Fruit fly (Drosophila melanogaster) whole organism, adult: Measurements from ENCODE around the gene CG9813.
A peak's percentile ranks its signal among the peaks of the same experiment; 100 is the strongest.

Source experiments
- CG11617 ChIP-seq: fragments of 200-800 bp; sonication (Bioruptor generic); optimal IDR thresholded peaks from 2 replicates; lab custom pipeline; 2017; ENCODE audit warnings: mild to moderate bottlenecking, missing biosample characterization, missing genetic modification reagents, missing genetic modification characterization
- CG12768 ChIP-seq: fragments of 200-800 bp; sonication (Bioruptor generic); optimal IDR thresholded peaks from 2 replicates; lab custom pipeline; 2017; ENCODE audit warnings: missing biosample characterization, missing genetic modification characterization, mild to moderate bottlenecking, moderate library complexity, missing genetic modification reagents
- CG14711 ChIP-seq: fragments of 200-800 bp; sonication (Bioruptor generic); optimal IDR thresholded peaks from 2 replicates; lab custom pipeline; 2018; ENCODE audit warnings: missing biosample characterization, mild to moderate bottlenecking, missing genetic modification characterization, moderate library complexity
- CG1620 ChIP-seq: fragments of 200-800 bp; sonication (Bioruptor generic); optimal IDR thresholded peaks from 2 replicates; lab custom pipeline; 2016; ENCODE audit warnings: missing biosample characterization, missing genetic modification characterization
- CG33017 ChIP-seq: fragments of 200-800 bp; sonication (Bioruptor generic); optimal IDR thresholded peaks from 2 replicates; lab custom pipeline; 2018; ENCODE audit warnings: missing biosample characterization, mild to moderate bottlenecking, missing genetic modification characterization, moderate library complexity
- CG5204 ChIP-seq: fragments of 200-800 bp; sonication (Bioruptor generic); optimal IDR thresholded peaks from 2 replicates; lab custom pipeline; 2016; ENCODE audit warnings: missing biosample characterization, missing genetic modification characterization
- CG7045 ChIP-seq: fragments of 200-800 bp; sonication (Bioruptor generic); optimal IDR thresholded peaks from 2 replicates; lab custom pipeline; 2017; ENCODE audit warnings: missing biosample characterization, mild to moderate bottlenecking, missing genetic modification characterization
- CG7101 ChIP-seq: fragments of 200-800 bp; sonication (Bioruptor generic); optimal IDR thresholded peaks from 2 replicates; lab custom pipeline; 2018; ENCODE audit warnings: missing biosample characterization, mild to moderate bottlenecking, missing genetic modification characterization, moderate library complexity
- Clk ChIP-seq: fragments of 200-800 bp; sonication (Bioruptor generic); optimal IDR thresholded peaks from 2 replicates; lab custom pipeline; 2017; ENCODE audit warnings: missing biosample characterization, missing genetic modification characterization
- Crg-1 ChIP-seq: fragments of 200-800 bp; sonication (Bioruptor generic); optimal IDR thresholded peaks from 2 replicates; lab custom pipeline; 2016; ENCODE audit warnings: missing biosample characterization, missing genetic modification characterization
- Hr96 ChIP-seq: fragments of 200-800 bp; sonication (Bioruptor generic); optimal IDR thresholded peaks from 2 replicates; lab custom pipeline; 2016; ENCODE audit warnings: missing biosample characterization, missing genetic modification characterization
- Mnt ChIP-seq: fragments of 200-800 bp; sonication (Bioruptor generic); optimal IDR thresholded peaks from 2 replicates; lab custom pipeline; 2016; ENCODE audit warnings: missing biosample characterization, mild to moderate bottlenecking, missing genetic modification characterization
- bab1 ChIP-seq: fragments of 200-800 bp; sonication (Bioruptor generic); optimal IDR thresholded peaks from 3 replicates; lab custom pipeline; 2019; ENCODE audit warnings: missing biosample characterization, mild to moderate bottlenecking, missing genetic modification characterization, moderate library complexity
- cic ChIP-seq: fragments of 200-800 bp; sonication (Bioruptor generic); optimal IDR thresholded peaks from 2 replicates; lab custom pipeline; 2017; ENCODE audit warnings: missing biosample characterization, mild to moderate bottlenecking, missing genetic modification characterization, moderate library complexity
- cnc ChIP-seq, 2 experiments: fragments of >200 bp; optimal IDR thresholded peaks; 2 replicates each; lab custom pipeline; 2017
- kay ChIP-seq: fragments of 200-800 bp; sonication (Bioruptor generic); peaks from one replicate; lab custom pipeline; 2016; ENCODE audit warnings: missing biosample characterization, missing genetic modification characterization, borderline replicate concordance
- ovo ChIP-seq: fragments of 200-800 bp; sonication (Bioruptor generic); optimal IDR thresholded peaks from 2 replicates; lab custom pipeline; 2016; ENCODE audit warnings: missing biosample characterization, missing genetic modification characterization
- pad ChIP-seq: fragments of 200-800 bp; sonication (Bioruptor generic); optimal IDR thresholded peaks from 3 replicates; lab custom pipeline; 2017; ENCODE audit warnings: missing biosample characterization, missing genetic modification characterization, mild to moderate bottlenecking, moderate library complexity, missing genetic modification reagents
- tj ChIP-seq: fragments of 200-800 bp; sonication (Bioruptor generic); optimal IDR thresholded peaks from 3 replicates; lab custom pipeline; 2017; ENCODE audit warnings: missing biosample characterization, mild to moderate bottlenecking, missing genetic modification characterization, moderate library complexity
- toe ChIP-seq: fragments of 200-800 bp; sonication (Bioruptor generic); optimal IDR thresholded peaks from 2 replicates; lab custom pipeline; 2016; ENCODE audit warnings: missing biosample characterization, missing genetic modification characterization

Gene CG9813

DNA sequence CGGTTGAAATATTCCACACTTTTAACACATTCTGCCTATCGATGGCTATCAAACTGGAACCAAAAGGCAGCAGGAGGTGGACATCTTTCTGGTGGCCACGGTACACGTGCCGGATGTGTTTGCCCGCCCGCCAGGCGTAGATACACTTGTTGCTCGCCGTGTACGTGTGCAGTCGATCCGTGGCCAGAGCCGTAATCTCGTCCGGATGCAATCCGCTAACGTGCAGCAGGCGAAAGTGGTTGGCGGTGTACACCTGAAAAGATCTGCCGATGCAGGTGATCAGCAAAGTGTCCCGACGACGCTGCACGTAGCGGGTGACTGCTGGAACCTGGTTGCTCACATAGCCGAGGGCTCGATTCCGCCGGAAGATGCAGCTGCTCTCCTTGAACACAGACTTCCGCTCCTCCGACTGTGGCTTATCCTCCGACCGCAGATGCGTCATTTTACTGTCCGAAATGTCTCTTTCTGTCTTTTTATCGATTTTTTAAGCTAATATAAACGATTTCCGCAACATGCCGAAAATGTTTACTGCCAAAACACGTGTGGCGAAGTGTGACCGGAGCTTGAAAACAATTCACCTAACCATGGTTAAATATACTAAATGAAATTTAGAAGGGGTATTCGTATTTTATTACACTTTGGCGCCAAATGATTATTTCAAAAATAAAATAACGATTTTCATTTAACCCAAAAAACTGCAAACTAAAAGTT is 8.7 kb upstream of the CG9813 start, which contains the start of gene CG9799:
Gene CG9799, minus strand, starts transcription at position 550 of the 711 bp plus-strand sequence.
- no peak for TF ChIP-seq CG14711 (tag; lab: Kevin White, UChicago)
- no peak for TF ChIP-seq kay (GFP tag; lab: Kevin White, UChicago)
- no peak for TF ChIP-seq CG7045 (GFP tag; lab: Kevin White, UChicago)
- no peak for TF ChIP-seq Crg-1 (GFP tag; lab: Kevin White, UChicago)
- TF ChIP-seq cic (GFP tag; lab: Kevin White, UChicago), result no peak
- no peak for TF ChIP-seq ovo (GFP tag; lab: Kevin White, UChicago)
- no peak for TF ChIP-seq Hr96 (GFP tag; lab: Kevin White, UChicago)
- no peak for TF ChIP-seq Clk (GFP tag; lab: Kevin White, UChicago)
- TF ChIP-seq cnc (optimal IDR thresholded peaks at IDR 0.05; lab: Kevin White, UChicago), result no peak
- no peak for TF ChIP-seq pad
- no peak for TF ChIP-seq CG7101 (tag; lab: Kevin White, UChicago)
- no peak for TF ChIP-seq CG33017 (tag; lab: Kevin White, UChicago)
- peak; percentile 99 for TF ChIP-seq Mnt (GFP tag; lab: Kevin White, UChicago)
- no peak for TF ChIP-seq CG1620 (GFP tag; lab: Kevin White, UChicago)
- TF ChIP-seq bab1 (GFP tag; lab: Kevin White, UChicago), result peak; percentile 26
- TF ChIP-seq CG5204, result no peak

DNA sequence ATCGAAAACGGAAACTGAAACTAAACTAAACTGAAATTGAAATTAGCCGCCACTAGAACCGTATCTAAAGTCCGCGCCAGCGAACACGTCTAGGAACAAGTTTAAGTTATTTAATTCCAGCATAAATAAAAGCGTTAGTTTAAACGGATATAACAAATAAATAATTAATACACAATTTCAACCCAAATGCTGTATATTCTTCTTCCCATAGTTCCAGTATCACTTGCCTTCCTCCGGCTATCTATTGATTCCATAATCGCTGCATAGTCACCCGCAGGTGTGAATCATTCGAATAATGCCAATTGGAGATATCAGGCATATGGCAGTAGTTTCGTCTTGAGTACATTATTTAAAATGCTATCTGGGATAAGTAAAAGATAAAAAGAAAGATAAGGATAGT is 5.5 kb upstream of the CG9813 start:
- no peak for TF ChIP-seq bab1 (GFP tag; lab: Kevin White, UChicago)
- peak; percentile 91 for TF ChIP-seq kay (GFP tag; lab: Kevin White, UChicago)

dm6 chr3R:13382656-13383142 is 3.1 kb upstream of the CG9813 start:
- TF ChIP-seq CG5204 (no peak), ovo (GFP tag; lab: Kevin White, UChicago) (peak; percentile 15), CG7045 (GFP tag; lab: Kevin White, UChicago) (no peak), cic (GFP tag; lab: Kevin White, UChicago) (peak; percentile 32), tj (no peak), CG7101 (tag; lab: Kevin White, UChicago) (peak; percentile 23), kay (GFP tag; lab: Kevin White, UChicago) (peak; percentile 93), Clk (GFP tag; lab: Kevin White, UChicago) (no peak), CG1620 (GFP tag; lab: Kevin White, UChicago) (no peak), CG14711 (tag; lab: Kevin White, UChicago) (peak; percentile 22), toe (no peak), Mnt (GFP tag; lab: Kevin White, UChicago) (peak; percentile 86), cnc (optimal IDR thresholded peaks at IDR 0.05; lab: Kevin White, UChicago) (no peak), CG12768 (peak; percentile 21), bab1 (GFP tag; lab: Kevin White, UChicago) (peak; percentile 3), CG11617 (peak; percentile 50), Hr96 (GFP tag; lab: Kevin White, UChicago) (no peak), Crg-1 (GFP tag; lab: Kevin White, UChicago) (no peak), pad (peak; percentile 92), CG33017 (tag; lab: Kevin White, UChicago) (peak; percentile 31)

DNA sequence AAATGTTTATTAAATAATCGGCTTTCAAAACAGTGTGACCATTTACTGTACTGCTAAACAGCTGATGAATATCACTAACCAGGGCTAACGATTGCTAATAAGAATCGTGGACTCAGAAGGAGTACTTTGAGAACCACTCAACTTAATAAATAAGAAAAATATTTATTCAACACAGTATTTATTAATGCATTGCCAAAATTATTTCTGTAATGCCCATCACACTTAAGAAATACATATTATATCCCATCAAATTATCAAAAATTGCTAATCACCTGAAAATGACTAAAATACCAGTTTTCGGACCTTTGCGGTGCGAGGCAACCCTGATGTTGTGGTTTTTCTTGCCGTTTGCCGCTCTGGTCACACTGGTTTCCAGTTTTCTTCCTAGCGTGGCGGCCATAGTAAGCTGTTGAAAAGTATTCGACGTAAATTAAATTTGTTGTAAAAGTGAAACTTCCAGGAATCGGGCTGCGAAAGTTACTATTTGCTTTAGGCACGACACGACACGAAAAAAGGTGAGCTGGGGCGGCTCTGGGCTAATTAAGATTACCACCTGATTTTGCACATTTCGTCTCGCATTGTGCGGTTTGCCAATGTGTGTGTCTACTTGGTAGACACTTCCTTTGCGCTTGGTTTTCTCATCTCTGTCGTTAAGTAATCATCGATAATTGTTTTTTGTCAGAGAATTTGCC is 2.3 kb upstream of the CG9813 start, which contains the start of the genes mRpS21 and Droj2:
Gene mRpS21, minus strand, starts transcription at position 66 of the 692 bp plus-strand sequence.
Gene Droj2, plus strand, starts transcription at position 363 of the 692 bp plus-strand sequence.
- TF ChIP-seq ovo (GFP tag; lab: Kevin White, UChicago) (peak; percentile 37), CG7045 (GFP tag; lab: Kevin White, UChicago) (peak; percentile 47), bab1 (GFP tag; lab: Kevin White, UChicago) (peak; percentile 66), Mnt (GFP tag; lab: Kevin White, UChicago) (peak; percentile 30), Hr96 (GFP tag; lab: Kevin White, UChicago) (no peak), CG5204 (peak; percentile 82), tj (peak; percentile 40), cnc (optimal IDR thresholded peaks at IDR 0.05; lab: Kevin White, UChicago) (no peak), CG33017 (tag; lab: Kevin White, UChicago) (peak; percentile 34), CG12768 (peak; percentile 39), CG11617 (peak; percentile 39), CG7101 (tag; lab: Kevin White, UChicago) (peak; percentile 68), CG14711 (tag; lab: Kevin White, UChicago) (peak; percentile 92), Clk (GFP tag; lab: Kevin White, UChicago) (peak; percentile 56), kay (GFP tag; lab: Kevin White, UChicago) (no peak), toe (peak; percentile 80), CG1620 (GFP tag; lab: Kevin White, UChicago) (peak; percentile 71), cic (GFP tag; lab: Kevin White, UChicago) (no peak), pad (peak; percentile 25), Crg-1 (GFP tag; lab: Kevin White, UChicago) (peak; percentile 63)

DNA sequence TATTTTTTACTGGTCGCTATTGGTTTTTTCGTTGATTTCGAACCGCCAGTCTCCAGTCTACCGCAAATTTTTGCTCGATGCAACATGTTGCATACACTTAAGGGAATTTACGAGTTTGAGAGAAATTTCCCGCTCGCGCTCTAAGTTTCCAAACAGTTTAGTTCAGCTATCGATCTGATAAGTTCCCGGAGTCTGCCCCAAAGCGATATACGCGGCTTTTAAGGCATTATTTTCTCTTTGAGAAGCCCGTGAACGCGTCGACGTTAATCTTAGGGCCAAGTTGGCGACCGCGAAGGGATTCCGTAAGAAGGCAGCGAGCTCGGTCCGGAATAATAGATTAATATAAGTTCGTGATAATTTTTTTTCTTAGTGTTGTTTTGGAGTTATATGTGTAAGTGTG is 4.7 kb downstream of the CG9813 start:
- TF ChIP-seq CG11617 (no peak), CG14711 (tag; lab: Kevin White, UChicago) (no peak), CG7101 (tag; lab: Kevin White, UChicago) (no peak), Mnt (GFP tag; lab: Kevin White, UChicago) (no peak), cnc (optimal IDR thresholded peaks at IDR 0.05; lab: Kevin White, UChicago) (no peak), CG1620 (GFP tag; lab: Kevin White, UChicago) (no peak), CG33017 (tag; lab: Kevin White, UChicago) (no peak), CG12768 (no peak), Clk (GFP tag; lab: Kevin White, UChicago) (no peak)
